Worm (Caenorhabditis elegans) whole organism, early embryonic: ENCODE data around the gene ZK822.9.

Experiments
- B0310.2 ChIP-seq: sonication (generic microtip); optimal IDR thresholded peaks from 2 replicates; lab custom pipeline; 2016; ENCODE audit warnings: mild to moderate bottlenecking, missing genetic modification characterization, missing compliant biosample characterization
- F13C5.2 ChIP-seq: sonication (generic microtip); optimal IDR thresholded peaks from 2 replicates; lab custom pipeline; 2017; ENCODE audit warnings: mild to moderate bottlenecking, missing genetic modification characterization, inconsistent platforms, missing compliant biosample characterization
- aly-1 ChIP-seq: sonication (generic microtip); optimal IDR thresholded peaks from 2 replicates; lab custom pipeline; 2016; ENCODE audit warnings: missing genetic modification characterization, missing compliant biosample characterization
- ama-1 ChIP-seq: fragments of 150-350 bp; optimal IDR thresholded peaks from 2 replicates; lab custom pipeline; 2014
- ceh-13 ChIP-seq: fragments of 200-800 bp; sonication (Bioruptor generic); optimal IDR thresholded peaks from 2 replicates; lab custom pipeline; 2018; ENCODE audit warnings: mild to moderate bottlenecking, missing genetic modification characterization, missing compliant biosample characterization
- ceh-36 ChIP-seq: sonication (generic microtip); optimal IDR thresholded peaks from 2 replicates; lab custom pipeline; 2016; ENCODE audit warnings: missing genetic modification characterization, inconsistent platforms, missing compliant biosample characterization
- ets-7 ChIP-seq: sonication (generic microtip); optimal IDR thresholded peaks from 2 replicates; lab custom pipeline; 2016; ENCODE audit warnings: missing genotype, missing genetic modification characterization, missing compliant biosample characterization
- flt-1 ChIP-seq: fragments of 200-800 bp; sonication (Bioruptor generic); IDR thresholded peaks from 2 replicates; pipeline ENCODE4 v1.3.6; 2022; ENCODE audit warnings: missing genetic modification characterization, missing compliant biosample characterization
- hmbx-1 ChIP-seq: sonication (generic microtip); optimal IDR thresholded peaks from 2 replicates; lab custom pipeline; 2016; ENCODE audit warnings: mild to moderate bottlenecking, missing genetic modification characterization, missing compliant biosample characterization
- hmg-4 ChIP-seq: fragments of 200-800 bp; sonication (Bioruptor generic); optimal IDR thresholded peaks from 2 replicates; lab custom pipeline; 2018; ENCODE audit warnings: mild to moderate bottlenecking, missing genetic modification characterization, missing compliant biosample characterization
- hnd-1 ChIP-seq: sonication (generic microtip); optimal IDR thresholded peaks from 2 replicates; lab custom pipeline; 2016; ENCODE audit warnings: missing genetic modification characterization, missing compliant biosample characterization
- pes-1 ChIP-seq: fragments of 200-800 bp; sonication (Bioruptor generic); IDR thresholded peaks from 2 replicates; pipeline ENCODE4 v1.3.6; 2022; ENCODE audit warnings: missing genetic modification reagents, missing genetic modification characterization, missing compliant biosample characterization
- scrt-1 ChIP-seq: fragments of 200-800 bp; sonication (Bioruptor generic); IDR thresholded peaks from 2 replicates; pipeline ENCODE4 v1.3.6; 2022; ENCODE audit warnings: missing genetic modification characterization, missing compliant biosample characterization
- sea-1 ChIP-seq: fragments of 200-800 bp; sonication (Bioruptor generic); conservative IDR thresholded peaks from 2 replicates; pipeline ENCODE4 v1.3.6; 2022; ENCODE audit warnings: missing genetic modification characterization, missing compliant biosample characterization
- tbx-11 ChIP-seq: fragments of 200-800 bp; sonication (Bioruptor generic); IDR thresholded peaks from 2 replicates; pipeline ENCODE4 v1.3.6; 2022; ENCODE audit warnings: missing genetic modification characterization, missing compliant biosample characterization
- tbx-37 ChIP-seq: fragments of 200-800 bp; sonication (Bioruptor generic); conservative IDR thresholded peaks from 2 replicates; pipeline ENCODE4 v1.3.6; 2022; ENCODE audit warnings: missing genetic modification reagents, missing genetic modification characterization, missing compliant biosample characterization
- tra-4 ChIP-seq: sonication (generic microtip); optimal IDR thresholded peaks from 2 replicates; lab custom pipeline; 2017; ENCODE audit warnings: missing genetic modification characterization, missing compliant biosample characterization

Gene ZK822.9

ce11 chrIV:11915768-11916453 is at the start of gene ZK822.9:
ZK822.9 (plus strand) TSS chrIV:11915947.
- no peak for TF ChIP-seq B0310.2
- no peak for TF ChIP-seq pes-1 (GFP tag; lab: Robert Waterston, UW)
- no peak for TF ChIP-seq ceh-13 (GFP tag; lab: Kevin White, UChicago)
- no peak for TF ChIP-seq ceh-36
- TF ChIP-seq hnd-1 (tag; lab: Kevin White, UChicago): no peak
- no peak for TF ChIP-seq ama-1
- no peak for TF ChIP-seq tbx-37 (GFP tag; lab: Robert Waterston, UW)
- no peak for TF ChIP-seq hmbx-1
- TF ChIP-seq tra-4: no peak
- no peak for TF ChIP-seq flt-1 (GFP tag; lab: Robert Waterston, UW)
- no peak for TF ChIP-seq F13C5.2 (tag; lab: Kevin White, UChicago)

- TF ChIP-seq ets-7 (tag; lab: Kevin White, UChicago) (no peak), tbx-37 (GFP tag; lab: Robert Waterston, UW) (no peak), aly-1 (tag; lab: Kevin White, UChicago) (no peak), ama-1 (no peak), ceh-13 (GFP tag; lab: Kevin White, UChicago) (no peak), scrt-1 (GFP tag; lab: Robert Waterston, UW) (no peak)
Observed at ce11 chrIV:11867652-11868232, 48.0 kb upstream of the ZK822.9 start.

ce11 chrIV:11868452-11868851 is 47.3 kb upstream of the ZK822.9 start:
- TF ChIP-seq ceh-13 (GFP tag; lab: Kevin White, UChicago) (no peak), aly-1 (tag; lab: Kevin White, UChicago) (no peak), ets-7 (tag; lab: Kevin White, UChicago) (no peak), ama-1 (no peak), tra-4 (no peak), hnd-1 (tag; lab: Kevin White, UChicago) (no peak), pes-1 (GFP tag; lab: Robert Waterston, UW) (no peak), hmg-4 (GFP tag; lab: Kevin White, UChicago) (no peak)

ce11 chrIV:11871083-11871482 is 44.7 kb upstream of the ZK822.9 start:
- TF ChIP-seq flt-1 (GFP tag; lab: Robert Waterston, UW): no peak
- no peak for TF ChIP-seq ama-1
- 0 out of 2 replicates have a peak, but pooled peaks have one; percentile 41 for TF ChIP-seq scrt-1 (GFP tag; lab: Robert Waterston, UW)
- no peak for TF ChIP-seq ets-7 (tag; lab: Kevin White, UChicago)
- no peak for TF ChIP-seq hmbx-1
- TF ChIP-seq ceh-13 (GFP tag; lab: Kevin White, UChicago): no peak
- no peak for TF ChIP-seq tra-4
- TF ChIP-seq aly-1 (tag; lab: Kevin White, UChicago): peak; percentile 32
- no peak for TF ChIP-seq tbx-11 (GFP tag; lab: Robert Waterston, UW)
- TF ChIP-seq ceh-36: no peak

- TF ChIP-seq hmg-4 (GFP tag; lab: Kevin White, UChicago) (peak; percentile 42), tbx-37 (GFP tag; lab: Robert Waterston, UW) (no peak)
Observed at ce11 chrIV:11871898-11872297, 43.8 kb upstream of the ZK822.9 start.

ce11 chrIV:11877674-11878073 is 38.1 kb upstream of the ZK822.9 start, which contains the start of gene pph-2:
pph-2 (minus strand) TSS chrIV:11877774.
- TF ChIP-seq hnd-1 (tag; lab: Kevin White, UChicago): no peak
- no peak for TF ChIP-seq scrt-1 (GFP tag; lab: Robert Waterston, UW)
- TF ChIP-seq tra-4: no peak
- no peak for TF ChIP-seq ceh-13 (GFP tag; lab: Kevin White, UChicago)
- no peak for TF ChIP-seq ets-7 (tag; lab: Kevin White, UChicago)
- TF ChIP-seq B0310.2: no peak
- no peak for TF ChIP-seq flt-1 (GFP tag; lab: Robert Waterston, UW)
- no peak for TF ChIP-seq hmbx-1
- no peak for TF ChIP-seq tbx-37 (GFP tag; lab: Robert Waterston, UW)
- no peak for TF ChIP-seq sea-1
- TF ChIP-seq hmg-4 (GFP tag; lab: Kevin White, UChicago): no peak
- no peak for TF ChIP-seq aly-1 (tag; lab: Kevin White, UChicago)
- TF ChIP-seq F13C5.2 (tag; lab: Kevin White, UChicago): no peak
- no peak for TF ChIP-seq ceh-36

- TF ChIP-seq pes-1 (GFP tag; lab: Robert Waterston, UW) (no peak), ets-7 (tag; lab: Kevin White, UChicago) (no peak), flt-1 (GFP tag; lab: Robert Waterston, UW) (no peak), aly-1 (tag; lab: Kevin White, UChicago) (no peak), tbx-37 (GFP tag; lab: Robert Waterston, UW) (no peak), sea-1 (no peak)
Observed at ce11 chrIV:11878249-11878648, 37.5 kb upstream of the ZK822.9 start, which contains the start of gene cutl-27. cutl-27 (plus strand) TSS chrIV:11878549.

ce11 chrIV:11882534-11882933 is 33.2 kb upstream of the ZK822.9 start:
- no peak for TF ChIP-seq B0310.2
- TF ChIP-seq hmbx-1: no peak
- TF ChIP-seq ceh-13 (GFP tag; lab: Kevin White, UChicago): no peak
